Worm (Caenorhabditis elegans) whole organism, mixed stage, embryonic: Measurements from ENCODE around the gene ost-1.

Source experiments
- ces-1 ChIP-seq: fragments of 150-350 bp; optimal IDR thresholded peaks from 2 replicates; lab custom pipeline; 2014; ENCODE audit warnings: missing biosample characterization, missing genetic modification reagents, missing genetic modification characterization
- elt-1 ChIP-seq: sonication (generic microtip); optimal IDR thresholded peaks from 2 replicates; lab custom pipeline; 2017; ENCODE audit warnings: missing genetic modification characterization, mild to moderate bottlenecking, missing compliant biosample characterization, antibody characterized with exemption, moderate library complexity, borderline replicate concordance; ENCODE audit not compliant: insufficient read depth
- lsy-2 ChIP-seq: fragments of 150-350 bp; optimal IDR thresholded peaks from 2 replicates; lab custom pipeline; 2014; ENCODE audit warnings: missing biosample characterization, missing genetic modification characterization
- mab-5 ChIP-seq: fragments of 150-350 bp; optimal IDR thresholded peaks from 2 replicates; lab custom pipeline; 2014; ENCODE audit warnings: missing biosample characterization, missing genetic modification characterization
- mls-2 ChIP-seq: sonication (generic microtip); optimal IDR thresholded peaks from 2 replicates; lab custom pipeline; 2016; ENCODE audit warnings: mild to moderate bottlenecking, missing genetic modification characterization, moderate library complexity, missing compliant biosample characterization
- nhr-12 ChIP-seq: fragments of 150-350 bp; optimal IDR thresholded peaks from 2 replicates; lab custom pipeline; 2014; ENCODE audit warnings: missing biosample characterization, missing genetic modification characterization
- nhr-237 ChIP-seq: fragments of 150-350 bp; optimal IDR thresholded peaks from 2 replicates; lab custom pipeline; 2014; ENCODE audit warnings: missing biosample characterization, missing genetic modification characterization
- nhr-28 ChIP-seq: fragments of 150-350 bp; optimal IDR thresholded peaks from 2 replicates; lab custom pipeline; 2014; ENCODE audit warnings: missing biosample characterization, missing genetic modification characterization
- nhr-76 ChIP-seq: sonication (generic microtip); optimal IDR thresholded peaks from 2 replicates; lab custom pipeline; 2017; ENCODE audit warnings: missing biosample characterization, missing genetic modification characterization
- pha-4 ChIP-seq: fragments of 150-350 bp; optimal IDR thresholded peaks from 2 replicates; lab custom pipeline; 2018; ENCODE audit warnings: missing biosample characterization, missing genetic modification reagents, missing genetic modification characterization
- snpc-4 ChIP-seq: fragments of 150-350 bp; optimal IDR thresholded peaks from 2 replicates; lab custom pipeline; 2014; ENCODE audit warnings: missing biosample characterization, missing genetic modification characterization
- sptf-1 ChIP-seq: sonication (generic microtip); optimal IDR thresholded peaks from 2 replicates; lab custom pipeline; 2017; ENCODE audit warnings: mild to moderate bottlenecking, missing genetic modification characterization, moderate library complexity, missing compliant biosample characterization
- unc-62 ChIP-seq: fragments of 150-350 bp; optimal IDR thresholded peaks from 2 replicates; lab custom pipeline; 2014; ENCODE audit warnings: missing biosample characterization, missing genetic modification reagents, missing genetic modification characterization
- ztf-11 ChIP-seq: fragments of 150-350 bp; optimal IDR thresholded peaks from 2 replicates; lab custom pipeline; 2014; ENCODE audit warnings: missing biosample characterization, missing genetic modification characterization

DNA sequence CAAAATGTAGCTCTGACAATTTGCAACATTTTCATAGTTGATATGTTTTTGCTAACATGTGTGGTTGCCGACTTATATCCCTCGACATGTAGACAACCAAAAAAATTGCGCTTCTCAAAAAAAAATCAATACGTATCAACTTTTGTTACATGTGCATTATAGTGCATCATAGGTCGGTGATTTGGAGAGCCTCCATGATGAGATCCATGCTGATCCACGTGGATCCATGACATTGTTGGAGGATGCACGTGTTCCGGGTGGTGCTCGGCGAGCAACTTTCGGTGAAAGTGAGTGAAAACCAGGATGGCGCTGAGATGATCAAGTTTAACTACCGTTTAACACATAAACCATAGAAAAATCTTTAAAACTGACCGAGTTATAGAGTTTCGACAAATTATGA, 3.8 kb downstream of the ost-1 start:
- TF ChIP-seq sptf-1 (tag; lab: Kevin White, UChicago) (no peak), snpc-4 (tag; lab: Kevin White, UChicago) (no peak), lsy-2 (tag; lab: Kevin White, UChicago) (no peak), mls-2 (tag; lab: Kevin White, UChicago) (no peak), nhr-12 (tag; lab: Kevin White, UChicago) (no peak), ztf-11 (tag; lab: Kevin White, UChicago) (no peak), mab-5 (no peak), unc-62 (GFP tag; lab: Kevin White, UChicago) (peak; percentile 15), nhr-237 (tag; lab: Kevin White, UChicago) (no peak), elt-1 (tag; lab: Kevin White, UChicago) (no peak), pha-4 (tag; lab: Kevin White, UChicago) (no peak), nhr-28 (tag; lab: Kevin White, UChicago) (no peak), nhr-76 (tag; lab: Kevin White, UChicago) (no peak), ces-1 (GFP tag; lab: Kevin White, UChicago) (no peak)
